Worm (Caenorhabditis elegans): ENCODE results near the gene bath-20.
"Not testable (repeated sequence)": the region's sequence is repeated elsewhere in the genome, so short reads cannot be mapped to it uniquely, and the experiment has no call there.

Gene bath-20

DNA sequence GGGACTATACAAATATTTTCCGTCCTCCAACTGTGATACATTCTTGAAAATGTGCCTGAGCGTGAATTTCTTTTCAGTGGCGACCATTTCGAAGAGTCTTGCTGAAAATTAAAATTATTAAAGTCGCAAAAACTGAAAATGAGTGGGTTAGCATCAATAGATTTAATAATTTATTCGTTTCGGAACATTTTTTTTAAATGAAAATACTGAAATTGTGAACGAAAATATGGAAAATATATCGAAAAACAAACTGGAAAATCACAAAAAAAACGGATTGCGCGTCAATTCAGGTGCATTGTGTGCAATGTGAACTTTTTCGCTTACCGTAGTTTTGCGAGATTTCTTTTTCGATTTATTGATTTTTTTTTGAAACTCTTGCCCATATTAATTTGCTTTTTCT lies 10.5 kb downstream of the bath-20 start, which contains the start of gene bath-5:
TSS of gene bath-5 (minus strand) at position 101 of the 400 bp plus-strand sequence.
- no peak for TF ChIP-seq lin-32 (GFP tag; optimal IDR thresholded peaks at IDR 0.05)
- TF ChIP-seq unc-120 (tag; optimal IDR thresholded peaks at IDR 0.05; ENCODE audit: poor library complexity, severe bottlenecking): no peak
- no peak for TF ChIP-seq nhr-76 (tag; optimal IDR thresholded peaks at IDR 0.05)
- no peak for TF ChIP-seq nhr-2 (tag; optimal IDR thresholded peaks at IDR 0.05)
- no peak for TF ChIP-seq ceh-43 (GFP tag; optimal IDR thresholded peaks at IDR 0.05)
- TF ChIP-seq lin-13 (tag; optimal IDR thresholded peaks at IDR 0.05): no peak
- TF ChIP-seq flh-1 (GFP tag; optimal IDR thresholded peaks at IDR 0.05): no peak
- no peak for TF ChIP-seq nhr-28 (tag; optimal IDR thresholded peaks at IDR 0.05)
- no peak for TF ChIP-seq ham-2 (GFP tag; optimal IDR thresholded peaks at IDR 0.05)
- TF ChIP-seq unc-39 (tag; optimal IDR thresholded peaks at IDR 0.05): no peak
- no peak for TF ChIP-seq nhr-237 (tag; optimal IDR thresholded peaks at IDR 0.05)
- no peak for TF ChIP-seq lsy-2 (tag; optimal IDR thresholded peaks at IDR 0.05)
- TF ChIP-seq elt-1 (tag; optimal IDR thresholded peaks at IDR 0.05; ENCODE audit: borderline replicate concordance, insufficient read depth): no peak
- no peak for TF ChIP-seq zip-8 (tag; optimal IDR thresholded peaks at IDR 0.05)

DNA sequence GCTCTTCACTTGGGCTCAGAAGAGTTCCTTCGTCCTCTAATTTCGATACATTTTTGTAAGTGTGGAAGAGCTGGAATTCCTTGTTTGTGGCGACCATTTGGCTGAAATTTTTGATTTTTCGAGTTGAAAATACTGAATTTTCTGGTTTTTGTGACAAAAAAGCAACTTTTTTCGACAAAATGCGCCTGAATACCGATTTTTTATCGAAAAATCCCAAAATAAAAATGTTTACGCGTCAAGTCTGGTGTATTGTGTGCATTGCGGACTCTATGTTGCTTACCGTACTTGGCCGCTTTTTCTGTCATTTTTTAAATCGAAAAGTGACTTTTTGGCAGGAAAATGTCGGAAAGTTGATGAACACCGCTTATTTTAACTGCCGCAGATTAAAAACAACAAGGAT lies 12.0 kb downstream of the bath-20 start, which contains the start of gene bath-3:
TSS of gene bath-3 (minus strand) at position 101 of the 400 bp plus-strand sequence.
- TF ChIP-seq nhr-2 (tag; optimal IDR thresholded peaks at IDR 0.05) (no peak), sem-2 (GFP tag; optimal IDR thresholded peaks at IDR 0.05) (no peak), ztf-11 (tag; optimal IDR thresholded peaks at IDR 0.05) (no peak), M03D4.4 (tag; optimal IDR thresholded peaks at IDR 0.05) (no peak), mls-2 (tag; optimal IDR thresholded peaks at IDR 0.05) (no peak), nhr-76 (tag; optimal IDR thresholded peaks at IDR 0.05) (no peak), bed-3 (GFP tag; optimal IDR thresholded peaks at IDR 0.05) (no peak), sptf-1 (tag; optimal IDR thresholded peaks at IDR 0.05) (no peak), unc-62 (GFP tag; optimal IDR thresholded peaks at IDR 0.05) (no peak)

DNA sequence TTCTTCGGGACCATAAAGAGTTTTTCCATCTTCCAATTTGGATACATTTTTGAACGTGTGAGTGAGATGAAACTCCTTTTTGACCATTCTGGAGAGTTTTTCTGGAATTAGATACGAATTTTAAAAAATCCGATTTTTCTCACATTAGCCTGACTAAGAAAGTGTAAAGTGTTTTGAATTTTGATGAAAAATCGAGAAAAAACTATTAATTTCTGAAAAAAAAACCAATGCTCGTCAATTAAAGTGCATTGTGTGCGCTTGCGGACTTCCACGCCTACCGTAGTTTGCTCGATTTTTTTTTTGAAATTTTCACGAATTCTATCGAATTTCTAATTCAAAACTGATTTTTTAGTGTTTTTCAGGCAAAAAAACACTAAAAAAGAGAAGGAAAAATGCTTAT lies 13.6 kb downstream of the bath-20 start, which contains the start of gene bath-1:
TSS of gene bath-1 (minus strand) at position 101 of the 400 bp plus-strand sequence.
- no peak for TF ChIP-seq ces-1 (GFP tag; optimal IDR thresholded peaks at IDR 0.05)

DNA sequence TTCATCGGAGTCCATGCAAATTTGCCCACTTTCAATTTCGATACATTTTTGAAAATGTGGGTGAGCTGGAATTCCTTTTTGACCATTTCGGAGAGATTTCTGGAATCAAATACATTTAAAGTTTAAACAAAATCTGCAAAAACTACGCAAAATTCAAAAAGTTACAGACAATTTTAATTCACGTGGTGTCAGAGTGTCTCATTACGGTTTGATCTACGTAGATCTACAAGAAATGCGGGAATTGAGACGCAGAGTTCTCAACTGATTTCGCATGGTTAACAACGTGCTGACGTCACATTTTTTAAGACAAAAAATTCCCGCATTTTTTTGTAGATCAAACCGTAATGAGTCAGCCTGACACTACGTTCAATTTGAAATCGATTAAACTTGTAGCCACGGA lies 15.8 kb downstream of the bath-20 start, which contains the start of gene bath-21:
TSS of gene bath-21 (minus strand) at position 101 of the 400 bp plus-strand sequence.
- no peak for TF ChIP-seq ham-2 (GFP tag; optimal IDR thresholded peaks at IDR 0.05)
- no peak for TF ChIP-seq mab-5 (tag; optimal IDR thresholded peaks at IDR 0.05)
- TF ChIP-seq zip-8 (tag; optimal IDR thresholded peaks at IDR 0.05): no peak
- TF ChIP-seq ces-1 (GFP tag; optimal IDR thresholded peaks at IDR 0.05): no peak
- no peak for TF ChIP-seq hlh-1 (tag; optimal IDR thresholded peaks at IDR 0.05)
- TF ChIP-seq elt-1 (tag; optimal IDR thresholded peaks at IDR 0.05; ENCODE audit: borderline replicate concordance, insufficient read depth): no peak
- no peak for TF ChIP-seq blmp-1 (tag; optimal IDR thresholded peaks at IDR 0.05)
- TF ChIP-seq sem-2 (GFP tag; optimal IDR thresholded peaks at IDR 0.05): no peak
- no peak for TF ChIP-seq nhr-28 (tag; optimal IDR thresholded peaks at IDR 0.05)
- TF ChIP-seq nhr-12 (tag; optimal IDR thresholded peaks at IDR 0.05): no peak
- TF ChIP-seq unc-39 (tag; optimal IDR thresholded peaks at IDR 0.05): no peak
- no peak for TF ChIP-seq nhr-76 (tag; optimal IDR thresholded peaks at IDR 0.05)
- TF ChIP-seq ztf-11 (tag; optimal IDR thresholded peaks at IDR 0.05): no peak
- TF ChIP-seq nhr-2 (tag; optimal IDR thresholded peaks at IDR 0.05): no peak
- no peak for TF ChIP-seq tbx-8 (GFP tag; optimal IDR thresholded peaks at IDR 0.05)
- no peak for TF ChIP-seq mep-1 (tag; optimal IDR thresholded peaks at IDR 0.05)

DNA sequence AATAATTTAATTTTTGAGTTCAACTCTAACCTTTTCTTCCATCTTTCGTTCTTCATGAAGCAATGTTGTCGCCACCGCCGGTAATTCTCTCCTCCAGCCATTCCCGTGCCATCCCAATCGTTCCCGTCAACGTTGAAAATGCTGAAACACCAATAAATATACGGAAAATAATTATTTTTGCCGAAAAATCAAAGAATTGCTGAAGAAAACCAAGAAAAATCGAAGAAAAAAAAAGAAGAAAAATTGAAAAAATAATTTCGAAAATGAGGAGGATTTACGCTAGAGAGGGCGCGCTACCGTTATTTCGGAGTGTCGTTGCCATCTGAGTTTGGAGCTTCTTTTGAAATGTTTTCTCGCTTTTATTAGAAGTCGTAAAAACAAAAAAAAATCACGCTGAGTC lies 18.8 kb downstream of the bath-20 start, which contains the start of gene cya-2:
TSS of gene cya-2 (minus strand) at position 101 of the 400 bp plus-strand sequence.
- not testable (repeated sequence) for TF ChIP-seq M03D4.4 (tag; optimal IDR thresholded peaks at IDR 0.05); flh-1 (GFP tag; optimal IDR thresholded peaks at IDR 0.05); unc-39 (tag; optimal IDR thresholded peaks at IDR 0.05)

DNA sequence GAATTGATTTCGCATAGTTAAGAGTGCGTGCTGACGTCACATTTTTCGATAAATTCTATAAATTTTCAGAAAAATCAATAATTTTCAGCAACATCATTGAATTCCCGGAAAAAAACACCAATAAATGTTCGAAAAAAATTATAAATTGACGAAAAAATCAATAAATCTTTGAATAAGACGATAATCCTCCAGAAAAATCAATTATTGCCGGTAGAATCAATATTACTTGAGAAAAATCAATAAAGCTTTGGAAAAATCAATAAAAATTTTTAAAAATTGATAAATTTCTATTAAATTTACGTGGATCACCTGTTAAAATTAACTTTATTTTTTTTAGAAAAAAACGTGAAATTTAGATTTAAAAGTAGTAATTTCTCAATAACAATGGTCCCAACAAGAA lies 28.5 kb downstream of the bath-20 start:
- TF ChIP-seq elt-1 (tag; optimal IDR thresholded peaks at IDR 0.05; ENCODE audit: borderline replicate concordance, insufficient read depth): no peak
- TF ChIP-seq nhr-2 (tag; optimal IDR thresholded peaks at IDR 0.05): no peak

All from whole organism, mixed stage, embryonic.